Fruit fly (Drosophila melanogaster) whole organism, wandering third instar larva: Measurements from ENCODE around the gene CG42540.

ENCODE experiments used
- Abd-B ChIP-seq: fragments of >200 bp; optimal IDR thresholded peaks from 2 replicates; lab custom pipeline; 2017; ENCODE audit warnings: missing biosample characterization, missing genetic modification characterization
- CG9705 ChIP-seq: fragments of 200-800 bp; sonication (Bioruptor generic); optimal IDR thresholded peaks from 2 replicates; lab custom pipeline; 2018; ENCODE audit warnings: missing biosample characterization, mild to moderate bottlenecking, missing genetic modification characterization
- Hnf4 ChIP-seq: fragments of 200-800 bp; sonication (Bioruptor generic); optimal IDR thresholded peaks from 2 replicates; lab custom pipeline; 2016; ENCODE audit warnings: missing biosample characterization, mild to moderate bottlenecking, missing genetic modification characterization
- Jra ChIP-seq: sonication (Bioruptor generic); optimal IDR thresholded peaks from 2 replicates; lab custom pipeline; 2016; ENCODE audit warnings: missing biosample characterization, missing genetic modification characterization
- brk ChIP-seq: fragments of 200-800 bp; sonication (Bioruptor generic); optimal IDR thresholded peaks from 2 replicates; lab custom pipeline; 2016; ENCODE audit warnings: missing biosample characterization, mild to moderate bottlenecking, missing genetic modification characterization
- dl ChIP-seq, 2 experiments: fragments of 175-275, 200-275 bp in 1 of 2; fragments of 200-275 bp in 1 of 2; sonication (Bioruptor generic); optimal IDR thresholded peaks; lab custom pipeline; 2018; ENCODE audit warnings: mild to moderate bottlenecking in 2 of 2, missing biosample characterization in 2 of 2, missing genetic modification characterization in 2 of 2, moderate library complexity in 2 of 2; ENCODE audit not compliant: partially characterized antibody in 2 of 2, insufficient read depth in 1 of 2
- dsf ChIP-seq: sonication (Bioruptor generic); optimal IDR thresholded peaks from 2 replicates; lab custom pipeline; 2016; ENCODE audit warnings: missing biosample characterization, missing genetic modification characterization, borderline replicate concordance
- fru ChIP-seq: fragments of 200-800 bp; sonication (Bioruptor generic); optimal IDR thresholded peaks from 3 replicates; lab custom pipeline; 2016; ENCODE audit warnings: missing biosample characterization, mild to moderate bottlenecking, missing genetic modification characterization
- lola ChIP-seq: fragments of >200 bp; optimal IDR thresholded peaks from 2 replicates; lab custom pipeline; 2017; ENCODE audit warnings: missing biosample characterization, missing genetic modification characterization
- pan ChIP-seq: fragments of >200 bp; optimal IDR thresholded peaks from 2 replicates; lab custom pipeline; 2017
- usp ChIP-seq: fragments of >200 bp; optimal IDR thresholded peaks from 2 replicates; lab custom pipeline; 2017; ENCODE audit warnings: missing biosample characterization, missing genetic modification characterization

- TF ChIP-seq fru (GFP tag; lab: Kevin White, UChicago) (no peak), lola (GFP tag; lab: Kevin White, UChicago) (no peak), brk (no peak), Hnf4 (GFP tag; lab: Kevin White, UChicago) (no peak), pan (lab: Kevin White, UChicago) (no peak), Jra (GFP tag; lab: Kevin White, UChicago) (no peak), dl (GFP tag; optimal IDR thresholded peaks at IDR 0.05; lab: Kevin White, UChicago; ENCODE audit: insufficient read depth in 1 of 2, partially characterized antibody in 2 of 2) (no peak), CG9705 (GFP tag; lab: Kevin White, UChicago) (no peak), dsf (GFP tag; lab: Kevin White, UChicago) (no peak), Abd-B (GFP tag; lab: Kevin White, UChicago) (no peak), usp (GFP tag; lab: Kevin White, UChicago) (no peak)
These were observed 14.8 kb upstream of the CG42540 start, which contains the start of gene CG32243 for dm6 chr3L:4541070-4541469.
